Worm (Caenorhabditis elegans) whole organism, L2 larva: Measurements from ENCODE around the gene rbc-1.

Experiments used
- R02D3.7 ChIP-seq: fragments of 150-350 bp; optimal IDR thresholded peaks from 2 replicates; lab custom pipeline; 2014; ENCODE audit warnings: missing biosample characterization, missing genetic modification characterization
- alr-1 ChIP-seq: fragments of 150-350 bp; optimal IDR thresholded peaks from 2 replicates; lab custom pipeline; 2014; ENCODE audit warnings: missing biosample characterization, missing genetic modification characterization
- ama-1 ChIP-seq: fragments of 150-350 bp; optimal IDR thresholded peaks from 2 replicates; lab custom pipeline; 2018; ENCODE audit warnings: inconsistent platforms
- ceh-82 ChIP-seq: fragments of 150-350 bp; optimal IDR thresholded peaks from 2 replicates; lab custom pipeline; 2014; ENCODE audit warnings: missing biosample characterization, missing genetic modification characterization
- egl-27 ChIP-seq: sonication (generic microtip); optimal IDR thresholded peaks from 3 replicates; lab custom pipeline; 2017; ENCODE audit warnings: missing biosample characterization, missing genetic modification reagents, missing genetic modification characterization
- lin-39 ChIP-seq: fragments of 150-350 bp; optimal IDR thresholded peaks from 2 replicates; lab custom pipeline; 2014; ENCODE audit warnings: missing biosample characterization, missing genetic modification reagents, missing genetic modification characterization
- mdl-1 ChIP-seq, 2 experiments: fragments of 150-350 bp in 1 of 2; sonication (generic microtip) in 1 of 2; optimal IDR thresholded peaks; 2 replicates each; lab custom pipeline; 2017; ENCODE audit warnings: missing biosample characterization in 2 of 2, missing genetic modification characterization in 2 of 2
- nhr-10 ChIP-seq: sonication (generic microtip); optimal IDR thresholded peaks from 2 replicates; lab custom pipeline; 2017; ENCODE audit warnings: missing biosample characterization, missing genetic modification characterization
- nhr-12 ChIP-seq: fragments of 150-350 bp; optimal IDR thresholded peaks from 2 replicates; lab custom pipeline; 2014; ENCODE audit warnings: missing biosample characterization, missing genetic modification characterization
- nhr-129 ChIP-seq: fragments of 150-350 bp; optimal IDR thresholded peaks from 2 replicates; lab custom pipeline; 2014; ENCODE audit warnings: missing biosample characterization, missing genetic modification characterization
- nhr-77 ChIP-seq: fragments of 150-350 bp; optimal IDR thresholded peaks from 2 replicates; lab custom pipeline; 2014; ENCODE audit warnings: missing biosample characterization, missing genetic modification characterization
- sma-3 ChIP-seq: sonication (generic microtip); optimal IDR thresholded peaks from 2 replicates; lab custom pipeline; 2016; ENCODE audit warnings: missing genetic modification reagents, missing genetic modification characterization, missing compliant biosample characterization
- unc-62 ChIP-seq: fragments of 150-350 bp; optimal IDR thresholded peaks from 2 replicates; lab custom pipeline; 2014; ENCODE audit warnings: missing biosample characterization, missing genetic modification reagents, missing genetic modification characterization
- ztf-11 ChIP-seq: sonication (generic microtip); optimal IDR thresholded peaks from 2 replicates; lab custom pipeline; 2017; ENCODE audit warnings: missing biosample characterization, missing genetic modification characterization

DNA sequence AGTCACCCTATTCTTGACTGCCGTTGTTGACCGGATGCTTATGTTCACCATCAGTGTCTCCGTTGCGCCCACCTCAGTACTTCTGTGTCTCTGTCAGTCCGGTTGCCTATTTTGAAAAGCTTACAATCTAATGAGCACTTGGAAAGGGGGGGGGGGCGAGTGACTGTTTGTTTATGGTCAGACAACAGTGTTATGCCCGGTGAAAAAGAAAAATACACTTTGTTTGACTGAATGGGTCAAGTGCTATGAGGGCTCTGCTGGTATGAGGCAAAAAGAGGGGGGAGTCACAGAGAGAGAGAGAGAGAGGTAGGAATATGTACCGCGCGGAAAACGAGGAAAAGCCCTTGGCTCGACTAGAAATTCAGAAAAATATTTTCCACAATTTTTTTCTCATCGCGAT lies 39.9 kb upstream of the rbc-1 start:
- TF ChIP-seq nhr-129 (tag; lab: Kevin White, UChicago) = no peak
- TF ChIP-seq alr-1 (tag; lab: Kevin White, UChicago) = no peak
- TF ChIP-seq lin-39 (tag; lab: Kevin White, UChicago) = no peak
- TF ChIP-seq sma-3 = no peak
- no peak for TF ChIP-seq ama-1 (lab: Kevin White, UChicago)
- TF ChIP-seq R02D3.7 (tag; lab: Kevin White, UChicago) = no peak
- TF ChIP-seq nhr-12 (tag; lab: Kevin White, UChicago) = no peak
- no peak for TF ChIP-seq ceh-82 (tag; lab: Kevin White, UChicago)
- no peak for TF ChIP-seq nhr-77 (tag; lab: Kevin White, UChicago)
- no peak for TF ChIP-seq ztf-11
- no peak for TF ChIP-seq nhr-10 (tag; lab: Kevin White, UChicago)
- no peak for TF ChIP-seq unc-62 (GFP tag; lab: Kevin White, UChicago)
- TF ChIP-seq mdl-1 (tag; optimal IDR thresholded peaks at IDR 0.05; lab: Kevin White, UChicago) = no peak
- TF ChIP-seq egl-27 (tag; lab: Kevin White, UChicago) = no peak
